Worm (Caenorhabditis elegans): Measurements from ENCODE around the gene sfxn-1.5.

The sfxn-1.5 gene

ce11 chrX:11675573-11675972 lies 14.1 kb upstream of the sfxn-1.5 start:
- TF ChIP-seq nhr-237 (tag; optimal IDR thresholded peaks at IDR 0.05) (no peak), zip-8 (tag; optimal IDR thresholded peaks at IDR 0.05) (no peak), nhr-28 (tag; optimal IDR thresholded peaks at IDR 0.05) (no peak), drap-1 (GFP tag; optimal IDR thresholded peaks at IDR 0.05) (no peak), cnd-1 (tag; optimal IDR thresholded peaks at IDR 0.05) (peak; percentile 73), unc-39 (tag; optimal IDR thresholded peaks at IDR 0.05) (no peak), tbx-8 (GFP tag; optimal IDR thresholded peaks at IDR 0.05) (no peak), nhr-12 (tag; optimal IDR thresholded peaks at IDR 0.05) (no peak), ces-1 (GFP tag; optimal IDR thresholded peaks at IDR 0.05) (no peak), elt-3 (tag; optimal IDR thresholded peaks at IDR 0.05) (no peak), nhr-2 (tag; optimal IDR thresholded peaks at IDR 0.05) (peak; percentile 49), sptf-1 (tag; optimal IDR thresholded peaks at IDR 0.05) (no peak), ham-2 (GFP tag; optimal IDR thresholded peaks at IDR 0.05) (no peak), lsy-2 (tag; optimal IDR thresholded peaks at IDR 0.05) (no peak), sem-2 (GFP tag; optimal IDR thresholded peaks at IDR 0.05) (no peak)

ce11 chrX:11673063-11673759 lies 11.8 kb upstream of the sfxn-1.5 start:
- no peak for TF ChIP-seq nhr-12 (tag; optimal IDR thresholded peaks at IDR 0.05)
- peak; percentile 82 for TF ChIP-seq cnd-1 (tag; optimal IDR thresholded peaks at IDR 0.05)
- peak; percentile 85 for TF ChIP-seq lin-32 (GFP tag; optimal IDR thresholded peaks at IDR 0.05)
- TF ChIP-seq mls-2 (tag; optimal IDR thresholded peaks at IDR 0.05) = no peak
- no peak for TF ChIP-seq mep-1 (tag; optimal IDR thresholded peaks at IDR 0.05)
- peak; percentile 65 for TF ChIP-seq ces-1 (GFP tag; optimal IDR thresholded peaks at IDR 0.05)
- no peak for TF ChIP-seq ham-2 (GFP tag; optimal IDR thresholded peaks at IDR 0.05)
- no peak for TF ChIP-seq unc-39 (tag; optimal IDR thresholded peaks at IDR 0.05)

ce11 chrX:11666545-11667177 lies 5.2 kb upstream of the sfxn-1.5 start, which contains the start of gene noca-2:
Gene noca-2, plus strand, starts transcription at chrX:11667127.
- TF ChIP-seq unc-39 (tag; optimal IDR thresholded peaks at IDR 0.05) (no peak), cnd-1 (tag; optimal IDR thresholded peaks at IDR 0.05) (no peak), nhr-237 (tag; optimal IDR thresholded peaks at IDR 0.05) (no peak), sptf-1 (tag; optimal IDR thresholded peaks at IDR 0.05) (no peak), blmp-1 (tag; optimal IDR thresholded peaks at IDR 0.05) (no peak), drap-1 (GFP tag; optimal IDR thresholded peaks at IDR 0.05) (no peak), lsy-2 (tag; optimal IDR thresholded peaks at IDR 0.05) (peak; percentile 25), lin-13 (tag; optimal IDR thresholded peaks at IDR 0.05) (no peak), nhr-12 (tag; optimal IDR thresholded peaks at IDR 0.05) (no peak), lin-32 (GFP tag; optimal IDR thresholded peaks at IDR 0.05) (no peak), pha-4 (tag; optimal IDR thresholded peaks at IDR 0.05) (no peak), unc-120 (tag; optimal IDR thresholded peaks at IDR 0.05; ENCODE audit: poor library complexity, severe bottlenecking) (peak; percentile 16), flh-1 (GFP tag; optimal IDR thresholded peaks at IDR 0.05) (no peak), mls-2 (tag; optimal IDR thresholded peaks at IDR 0.05) (no peak), mep-1 (tag; optimal IDR thresholded peaks at IDR 0.05) (peak; percentile 12), ceh-43 (GFP tag; optimal IDR thresholded peaks at IDR 0.05) (no peak), snpc-4 (tag; optimal IDR thresholded peaks at IDR 0.05) (no peak), nhr-2 (tag; optimal IDR thresholded peaks at IDR 0.05) (no peak), ces-1 (GFP tag; optimal IDR thresholded peaks at IDR 0.05) (peak; percentile 83), elt-1 (tag; optimal IDR thresholded peaks at IDR 0.05; ENCODE audit: borderline replicate concordance, insufficient read depth) (no peak), hlh-1 (tag; optimal IDR thresholded peaks at IDR 0.05) (peak; percentile 23), bed-3 (GFP tag; optimal IDR thresholded peaks at IDR 0.05) (no peak), nhr-76 (tag; optimal IDR thresholded peaks at IDR 0.05) (no peak), ham-2 (GFP tag; optimal IDR thresholded peaks at IDR 0.05) (peak; percentile 83)

- TF ChIP-seq elt-1 (tag; optimal IDR thresholded peaks at IDR 0.05; ENCODE audit: borderline replicate concordance, insufficient read depth) (no peak), blmp-1 (tag; optimal IDR thresholded peaks at IDR 0.05) (no peak), drap-1 (GFP tag; optimal IDR thresholded peaks at IDR 0.05) (no peak), lin-13 (tag; optimal IDR thresholded peaks at IDR 0.05) (no peak), sptf-1 (tag; optimal IDR thresholded peaks at IDR 0.05) (no peak), lsy-2 (tag; optimal IDR thresholded peaks at IDR 0.05) (no peak), lin-32 (GFP tag; optimal IDR thresholded peaks at IDR 0.05) (no peak), ceh-83 (GFP tag; optimal IDR thresholded peaks at IDR 0.05) (no peak), flh-1 (GFP tag; optimal IDR thresholded peaks at IDR 0.05) (no peak), cnd-1 (tag; optimal IDR thresholded peaks at IDR 0.05) (no peak)
These were observed 4.1 kb upstream of the sfxn-1.5 start for ce11 chrX:11665522-11666017.

All from whole organism, mixed stage, embryonic.